Worm (Caenorhabditis elegans) whole organism, young adult: ENCODE measurements around the gene ptr-5.

ENCODE experiments used
- ceh-79 ChIP-seq: sonication (generic microtip); optimal IDR thresholded peaks from 2 replicates; lab custom pipeline; 2017; ENCODE audit warnings: mild to moderate bottlenecking, missing genetic modification characterization, missing compliant biosample characterization
- ekl-4 ChIP-seq: fragments of 200-800 bp; sonication (Bioruptor generic); IDR thresholded peaks from 2 replicates; pipeline ENCODE4 v1.3.6; 2022; ENCODE audit warnings: missing genetic modification reagents, missing genetic modification characterization, missing compliant biosample characterization
- him-1 ChIP-seq: sonication (generic microtip); optimal IDR thresholded peaks from 2 replicates; lab custom pipeline; 2016; ENCODE audit warnings: missing genotype, missing genetic modification reagents, missing genetic modification characterization, missing compliant biosample characterization
- hmg-1.2 ChIP-seq: fragments of 200-800 bp; sonication (Bioruptor generic); IDR thresholded peaks from 2 replicates; pipeline ENCODE4 v1.3.6; 2022; ENCODE audit warnings: missing genetic modification reagents, missing genetic modification characterization, missing compliant biosample characterization
- lag-1 ChIP-seq: fragments of 200-800 bp; sonication (Bioruptor generic); IDR thresholded peaks from 2 replicates; pipeline ENCODE4 v1.3.6; 2022; ENCODE audit warnings: missing genetic modification reagents, missing genetic modification characterization, missing compliant biosample characterization
- lin-54 ChIP-seq: fragments of 200-800 bp; sonication (Bioruptor generic); optimal IDR thresholded peaks from 2 replicates; lab custom pipeline; 2018; ENCODE audit warnings: mild to moderate bottlenecking, missing genetic modification characterization, missing compliant biosample characterization
- mel-28 ChIP-seq: sonication (generic microtip); optimal IDR thresholded peaks from 2 replicates; lab custom pipeline; 2016; ENCODE audit warnings: borderline replicate concordance, mild to moderate bottlenecking, missing genetic modification characterization, missing compliant biosample characterization
- snpc-4 ChIP-seq, 5 experiments: fragments of 150-350 bp in 1 of 5; sonication (generic microtip) in 4 of 5; optimal IDR thresholded peaks; 2 replicates each; lab custom pipeline; 2014 to 2018; ENCODE audit warnings: missing genetic modification characterization in 5 of 5, missing biosample characterization in 3 of 5, antibody characterized with exemption in 2 of 5, mild to moderate bottlenecking in 2 of 5, missing compliant biosample characterization in 2 of 5, missing genotype in 2 of 5, moderate library complexity in 2 of 5, missing genetic modification reagents in 1 of 5
- tbx-9 ChIP-seq: sonication (generic microtip); optimal IDR thresholded peaks from 2 replicates; lab custom pipeline; 2016; ENCODE audit warnings: borderline replicate concordance, missing genetic modification characterization, inconsistent platforms, missing compliant biosample characterization
- ztf-18 ChIP-seq: sonication (generic microtip); optimal IDR thresholded peaks from 2 replicates; lab custom pipeline; 2016; ENCODE audit warnings: missing genotype, mild to moderate bottlenecking, missing genetic modification characterization, missing compliant biosample characterization
- ztf-22 ChIP-seq: fragments of 200-800 bp; sonication (Bioruptor generic); optimal IDR thresholded peaks from 2 replicates; lab custom pipeline; 2018; ENCODE audit warnings: mild to moderate bottlenecking, missing genetic modification characterization, moderate library complexity, missing compliant biosample characterization

DNA sequence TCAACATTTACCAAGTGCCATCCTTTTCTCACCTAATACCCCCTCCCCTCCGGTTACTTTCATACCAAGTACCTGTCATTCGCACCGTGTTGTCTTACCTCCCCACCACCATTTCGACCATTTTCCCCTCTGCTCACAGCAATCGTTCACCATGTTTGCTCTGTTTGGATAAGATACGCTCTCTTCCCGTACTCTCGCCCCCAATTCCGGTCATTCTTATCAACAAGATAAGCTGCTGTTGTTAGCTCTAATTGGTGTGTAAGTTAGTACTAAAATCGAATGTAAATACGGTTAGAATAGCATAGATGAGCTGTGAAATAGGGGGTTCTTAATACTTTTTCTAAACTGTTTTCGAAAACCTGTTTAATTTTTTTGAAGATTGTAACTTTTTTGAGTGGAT lies 12.2 kb downstream of the ptr-5 start:
- TF ChIP-seq lag-1 (GFP tag; lab: Robert Waterston, UW) (no peak), tbx-9 (tag; lab: Kevin White, UChicago) (no peak), snpc-4 (GFP tag; optimal IDR thresholded peaks at IDR 0.05; lab: Kevin White, UChicago) (no peak), snpc-4 (tag; optimal IDR thresholded peaks at IDR 0.05; lab: Kevin White, UChicago) (no peak), lin-54 (GFP tag; lab: Kevin White, UChicago) (no peak), mel-28 (tag; lab: Kevin White, UChicago) (no peak), ekl-4 (GFP tag; lab: Robert Waterston, UW) (no peak), ztf-18 (tag; lab: Kevin White, UChicago) (no peak), hmg-1.2 (GFP tag; lab: Robert Waterston, UW) (no peak), him-1 (tag; lab: Kevin White, UChicago) (no peak), ceh-79 (no peak), ztf-22 (GFP tag; lab: Kevin White, UChicago) (no peak)
